Worm (Caenorhabditis elegans): Measurements from ENCODE around the gene ins-13.

ins-13 gene

ce11 chrII:5556431-5556830, 11.8 kb upstream of the ins-13 start, which contains the start of gene ins-11:
TSS of gene ins-11 (plus strand) at chrII:5556731.
- no peak for TF ChIP-seq elt-2 (tag; optimal IDR thresholded peaks at IDR 0.05)
- TF ChIP-seq nhr-12 (tag; optimal IDR thresholded peaks at IDR 0.05): no peak
- TF ChIP-seq hlh-17 (GFP tag; optimal IDR thresholded peaks at IDR 0.05; ENCODE audit: borderline replicate concordance): no peak
- TF ChIP-seq ces-1 (GFP tag; optimal IDR thresholded peaks at IDR 0.05): no peak
- no peak for TF ChIP-seq dsc-1 (tag; optimal IDR thresholded peaks at IDR 0.05)
- no peak for TF ChIP-seq mdl-1 (tag; optimal IDR thresholded peaks at IDR 0.05)
- no peak for TF ChIP-seq vab-15 (tag; optimal IDR thresholded peaks at IDR 0.05)
- TF ChIP-seq skn-1 (tag; optimal IDR thresholded peaks at IDR 0.05): no peak
- no peak for TF ChIP-seq nhr-47 (tag; optimal IDR thresholded peaks at IDR 0.05)
- no peak for TF ChIP-seq ceh-82 (tag; optimal IDR thresholded peaks at IDR 0.05)
- no peak for TF ChIP-seq pqm-1 (tag; optimal IDR thresholded peaks at IDR 0.05)
- no peak for TF ChIP-seq unc-130 (tag; optimal IDR thresholded peaks at IDR 0.05)
- no peak for TF ChIP-seq fkh-4 (tag; optimal IDR thresholded peaks at IDR 0.05; ENCODE audit: borderline replicate concordance)

- TF ChIP-seq snu-23 (GFP tag; optimal IDR thresholded peaks at IDR 0.05) (no peak), efl-1 (optimal IDR thresholded peaks at IDR 0.05) (no peak), efl-1 (GFP tag; optimal IDR thresholded peaks at IDR 0.05 in 1 of 2) (peak in 1 of 2 experiments; percentile 76), elt-2 (tag; optimal IDR thresholded peaks at IDR 0.05) (peak; percentile 66)
Observed at ce11 chrII:5555522-5555921, 10.9 kb upstream of the ins-13 start.

ce11 chrII:5554788-5555187, 10.1 kb upstream of the ins-13 start:
- no peak for TF ChIP-seq unc-30 (tag; optimal IDR thresholded peaks at IDR 0.05)
- no peak for TF ChIP-seq egl-13 (tag; optimal IDR thresholded peaks at IDR 0.05)
- no peak for TF ChIP-seq isw-1 (GFP tag; IDR thresholded peaks at IDR 0.05)

- TF ChIP-seq elt-3 (tag; optimal IDR thresholded peaks at IDR 0.05): no peak
- TF ChIP-seq unc-130 (tag; optimal IDR thresholded peaks at IDR 0.05): no peak
- TF ChIP-seq lir-3 (tag; optimal IDR thresholded peaks at IDR 0.05; ENCODE audit: poor library complexity): no peak
Observed at ce11 chrII:5554317-5554716, 9.7 kb upstream of the ins-13 start, which contains the start of gene ins-12. TSS of gene ins-12 (plus strand) at chrII:5554617.

ce11 chrII:5553531-5553930, 8.9 kb upstream of the ins-13 start:
- peak in 1 of 2 experiments; percentile 30 for TF ChIP-seq lin-35 (GFP tag; optimal IDR thresholded peaks at IDR 0.05)
- no peak for TF ChIP-seq egl-27 (tag; optimal IDR thresholded peaks at IDR 0.05)
- peak; percentile 4 for TF ChIP-seq nhr-20 (tag; optimal IDR thresholded peaks at IDR 0.05)
- TF ChIP-seq nhr-71 (tag; optimal IDR thresholded peaks at IDR 0.05): peak; percentile 18
- peak; percentile 31 for TF ChIP-seq pqm-1 (tag; optimal IDR thresholded peaks at IDR 0.05)
- peak; percentile 98 for TF ChIP-seq elt-2 (tag; optimal IDR thresholded peaks at IDR 0.05)
- TF ChIP-seq snu-23 (GFP tag; optimal IDR thresholded peaks at IDR 0.05): no peak
- peak; percentile 10 for TF ChIP-seq nhr-90 (tag; optimal IDR thresholded peaks at IDR 0.05; ENCODE audit: poor library complexity)

ce11 chrII:5551517-5551916, 6.9 kb upstream of the ins-13 start, which contains the start of gene C17C3.5:
TSS of gene C17C3.5 (plus strand) at chrII:5551817.
- TF ChIP-seq elt-3 (tag; optimal IDR thresholded peaks at IDR 0.05): no peak
- TF ChIP-seq nhr-237 (tag; optimal IDR thresholded peaks at IDR 0.05): no peak

ce11 chrII:5549746-5550145, 5.1 kb upstream of the ins-13 start, which contains the start of gene C17C3.6:
TSS of gene C17C3.6 (plus strand) at chrII:5550046.
- TF ChIP-seq tbx-2 (tag; optimal IDR thresholded peaks at IDR 0.05) (no peak), nhr-71 (tag; optimal IDR thresholded peaks at IDR 0.05) (no peak), mef-2 (tag; optimal IDR thresholded peaks at IDR 0.05) (no peak), lin-35 (GFP tag; optimal IDR thresholded peaks at IDR 0.05) (no peak), unc-130 (tag; optimal IDR thresholded peaks at IDR 0.05) (no peak), nhr-12 (tag; optimal IDR thresholded peaks at IDR 0.05) (no peak), aly-2 (tag; optimal IDR thresholded peaks at IDR 0.05) (no peak), ztf-4 (tag; optimal IDR thresholded peaks at IDR 0.05) (no peak), fkh-10 (GFP tag; optimal IDR thresholded peaks at IDR 0.05) (no peak), nhr-19 (GFP tag; conservative IDR thresholded peaks at IDR 0.05) (no peak)
